Fruit fly (Drosophila melanogaster) whole organism, embryonic: Measurements from ENCODE around the gene CG31637.
A peak's percentile ranks its signal among the peaks of the same experiment; 100 is the strongest.

Experiments
- BEAF-32 ChIP-seq: fragments of 200-800 bp; sonication (Bioruptor generic); optimal IDR thresholded peaks from 3 replicates; lab custom pipeline; 2017; ENCODE audit warnings: missing biosample characterization, missing genetic modification characterization, mild to moderate bottlenecking, moderate library complexity, missing genetic modification reagents
- Blimp-1 ChIP-seq: fragments of 200-800 bp; sonication (Bioruptor generic); optimal IDR thresholded peaks from 3 replicates; lab custom pipeline; 2018; ENCODE audit warnings: missing biosample characterization, missing genetic modification characterization, mild to moderate bottlenecking, moderate library complexity, missing genetic modification reagents
- CG11504 ChIP-seq: fragments of 200-800 bp; sonication (Bioruptor generic); optimal IDR thresholded peaks from 3 replicates; lab custom pipeline; 2019; ENCODE audit warnings: missing biosample characterization, mild to moderate bottlenecking, missing genetic modification characterization, moderate library complexity
- CG12104 ChIP-seq: fragments of 200-800 bp; sonication (Bioruptor generic); optimal IDR thresholded peaks from 3 replicates; lab custom pipeline; 2016; ENCODE audit warnings: missing biosample characterization, missing genetic modification characterization
- CG13296 ChIP-seq: fragments of 200-800 bp; sonication (Bioruptor generic); optimal IDR thresholded peaks from 3 replicates; lab custom pipeline; 2018; ENCODE audit warnings: missing biosample characterization, mild to moderate bottlenecking, missing genetic modification characterization
- CG14667 ChIP-seq: fragments of 200-800 bp; sonication (Bioruptor generic); IDR thresholded peaks from 2 replicates; pipeline ENCODE4 v1.3.6; 2022; ENCODE audit warnings: missing biosample characterization, missing genetic modification characterization
- CG15011 ChIP-seq: fragments of 200-800 bp; sonication (Bioruptor generic); optimal IDR thresholded peaks from 3 replicates; lab custom pipeline; 2018; ENCODE audit warnings: missing biosample characterization, mild to moderate bottlenecking, missing genetic modification characterization
- CG1603 ChIP-seq: fragments of 200-800 bp; sonication (Bioruptor generic); optimal IDR thresholded peaks from 2 replicates; lab custom pipeline; 2019; ENCODE audit warnings: missing biosample characterization, mild to moderate bottlenecking, missing genetic modification characterization, moderate library complexity
- CG17328 ChIP-seq: fragments of 200-800 bp; sonication (Bioruptor generic); IDR thresholded peaks from 2 replicates; pipeline ENCODE4 v1.3.6; 2022; ENCODE audit warnings: missing biosample characterization, missing genetic modification characterization
- CG17361 ChIP-seq: fragments of 200-800 bp; sonication (Bioruptor generic); IDR thresholded peaks from 3 replicates; pipeline ENCODE4 v1.3.6; 2022; ENCODE audit warnings: missing biosample characterization, missing genetic modification characterization
- CG17612 ChIP-seq: fragments of 200-800 bp; sonication (Bioruptor generic); IDR thresholded peaks from 2 replicates; pipeline ENCODE4 v1.3.6; 2022; ENCODE audit warnings: missing biosample characterization, missing genetic modification characterization
- CG18619 ChIP-seq: fragments of 200-800 bp; sonication (Bioruptor generic); optimal IDR thresholded peaks from 3 replicates; lab custom pipeline; 2017; ENCODE audit warnings: missing biosample characterization, mild to moderate bottlenecking, missing genetic modification characterization
- CG32772 ChIP-seq: fragments of 200-800 bp; sonication (Bioruptor generic); IDR thresholded peaks from 2 replicates; pipeline ENCODE4 v1.3.6; 2022; ENCODE audit warnings: missing biosample characterization, missing genetic modification characterization
- CG34422 ChIP-seq: fragments of 200-800 bp; sonication (Bioruptor generic); IDR thresholded peaks from 3 replicates; pipeline ENCODE4 v1.3.6; 2022; ENCODE audit warnings: missing biosample characterization, missing genetic modification characterization
- CG3726 ChIP-seq: fragments of 200-800 bp; sonication (Bioruptor generic); IDR thresholded peaks from 3 replicates; pipeline ENCODE4, ENCODE4 v1.3.6; 2022; ENCODE audit warnings: missing biosample characterization, missing genetic modification characterization
- CG3847 ChIP-seq: fragments of 200-800 bp; sonication (Bioruptor generic); IDR thresholded peaks from 2 replicates; pipeline ENCODE4 v1.3.6; 2022; ENCODE audit warnings: missing biosample characterization, missing genetic modification characterization
- CG4730 ChIP-seq: fragments of 200-800 bp; sonication (Bioruptor generic); IDR thresholded peaks from 2 replicates; pipeline ENCODE4 v1.3.6; 2022; ENCODE audit warnings: missing biosample characterization, missing genetic modification characterization
- CG5245 ChIP-seq: fragments of 200-800 bp; sonication (Bioruptor generic); optimal IDR thresholded peaks from 3 replicates; lab custom pipeline; 2016; ENCODE audit warnings: missing biosample characterization, missing genetic modification characterization
- CG7745 ChIP-seq: fragments of 200-800 bp; sonication (Bioruptor generic); optimal IDR thresholded peaks from 2 replicates; lab custom pipeline; 2018; ENCODE audit warnings: missing biosample characterization, mild to moderate bottlenecking, missing genetic modification characterization, moderate library complexity
- CG8924 ChIP-seq: fragments of 200-800 bp; optimal IDR thresholded peaks from 3 replicates; lab custom pipeline; 2019; ENCODE audit warnings: missing biosample characterization, mild to moderate bottlenecking, missing genetic modification characterization, moderate library complexity
- CG9215 ChIP-seq: fragments of 200-800 bp; sonication (Bioruptor generic); IDR thresholded peaks from 2 replicates; pipeline ENCODE4 v1.3.6; 2022; ENCODE audit warnings: missing biosample characterization, missing genetic modification characterization
- CG9437 ChIP-seq: fragments of 200-800 bp; sonication (Bioruptor generic); optimal IDR thresholded peaks from 2 replicates; lab custom pipeline; 2018; ENCODE audit warnings: missing biosample characterization, mild to moderate bottlenecking, missing genetic modification characterization
- Dbx ChIP-seq: fragments of 200-800 bp; sonication (Bioruptor generic); IDR thresholded peaks from 3 replicates; pipeline ENCODE4 v1.3.6; 2022; ENCODE audit warnings: missing biosample characterization, missing genetic modification characterization
- Dip2 ChIP-seq: fragments of 200-800 bp; sonication (Bioruptor generic); IDR thresholded peaks from 2 replicates; pipeline ENCODE4 v1.3.6; 2022; ENCODE audit warnings: missing biosample characterization, missing genetic modification characterization
- Doc3 ChIP-seq: fragments of 200-800 bp; sonication (Bioruptor generic); IDR thresholded peaks from 3 replicates; pipeline ENCODE4 v1.3.6; 2022; ENCODE audit warnings: missing biosample characterization, missing genetic modification characterization; ENCODE audit not compliant: partially characterized antibody
- Dp ChIP-seq: fragments of 200-800 bp; sonication (Bioruptor generic); optimal IDR thresholded peaks from 2 replicates; lab custom pipeline; 2018; ENCODE audit warnings: missing biosample characterization, mild to moderate bottlenecking, missing genetic modification characterization, moderate library complexity
- Drgx ChIP-seq: fragments of 200-800 bp; sonication (Bioruptor generic); IDR thresholded peaks from 2 replicates; pipeline ENCODE4 v1.3.6; 2022; ENCODE audit warnings: missing biosample characterization, missing genetic modification characterization
- GATAe ChIP-seq: fragments of 200-800 bp; sonication (Bioruptor generic); conservative IDR thresholded peaks from 2 replicates; pipeline ENCODE4 v1.3.6; 2022; ENCODE audit warnings: missing biosample characterization, missing genetic modification characterization
- HHEX ChIP-seq: fragments of 200-800 bp; sonication (Bioruptor generic); optimal IDR thresholded peaks from 3 replicates; lab custom pipeline; 2017; ENCODE audit warnings: missing biosample characterization, mild to moderate bottlenecking, missing genetic modification characterization, missing genetic modification reagents
- MESR4 ChIP-seq: fragments of 200-800 bp; sonication (Bioruptor generic); optimal IDR thresholded peaks from 2 replicates; lab custom pipeline; 2018; ENCODE audit warnings: missing biosample characterization, mild to moderate bottlenecking, missing genetic modification characterization, moderate library complexity
- Mrtf ChIP-seq: fragments of 200-800 bp; sonication (Bioruptor generic); IDR thresholded peaks from 3 replicates; pipeline ENCODE4 v1.3.6; 2022; ENCODE audit warnings: missing biosample characterization, missing genetic modification characterization
- NC2α ChIP-seq: fragments of 200-800 bp; sonication (Bioruptor generic); optimal IDR thresholded peaks from 2 replicates; lab custom pipeline; 2016; ENCODE audit warnings: missing biosample characterization, missing genetic modification characterization
- Ravus ChIP-seq: fragments of 200-800 bp; sonication (Bioruptor generic); IDR thresholded peaks from 2 replicates; pipeline ENCODE4 v1.3.6; 2022; ENCODE audit warnings: missing biosample characterization, missing genetic modification characterization
- Rfx ChIP-seq: fragments of 200-800 bp; sonication (Bioruptor generic); IDR thresholded peaks from 2 replicates; pipeline ENCODE4 v1.3.6; 2022; ENCODE audit warnings: missing biosample characterization, missing genetic modification characterization
- Xrp1 ChIP-seq: fragments of 200-800 bp; sonication (Bioruptor generic); IDR thresholded peaks from 2 replicates; pipeline ENCODE4 v1.3.6; 2022; ENCODE audit warnings: missing biosample characterization, missing genetic modification characterization
- cas ChIP-seq: fragments of 200-800 bp; sonication (Bioruptor generic); IDR thresholded peaks from 2 replicates; pipeline ENCODE4 v1.3.6; 2022; ENCODE audit warnings: missing biosample characterization, missing genetic modification characterization
- dimm ChIP-seq: fragments of 200-800 bp; sonication (Bioruptor generic); IDR thresholded peaks from 2 replicates; pipeline ENCODE4 v1.3.6; 2022; ENCODE audit warnings: missing biosample characterization, missing genetic modification characterization
- ems ChIP-seq: fragments of 200-800 bp; sonication (Bioruptor generic); optimal IDR thresholded peaks from 3 replicates; lab custom pipeline; 2016; ENCODE audit warnings: missing biosample characterization, missing genetic modification characterization
- exex ChIP-seq: fragments of 200-800 bp; sonication (Bioruptor generic); optimal IDR thresholded peaks from 4 replicates; lab custom pipeline; 2018; ENCODE audit warnings: missing biosample characterization, mild to moderate bottlenecking, missing genetic modification characterization, moderate library complexity
- kah ChIP-seq: fragments of 200-800 bp; sonication (Bioruptor generic); optimal IDR thresholded peaks from 2 replicates; lab custom pipeline; 2018; ENCODE audit warnings: missing biosample characterization, mild to moderate bottlenecking, missing genetic modification characterization
- lola ChIP-seq, 3 experiments: fragments of >200 bp in 2 of 3; fragments of 200-800 bp in 1 of 3; sonication (Bioruptor generic) in 1 of 3; optimal IDR thresholded peaks; 2 replicates each; lab custom pipeline; 2017 to 2019; ENCODE audit warnings: missing biosample characterization in 3 of 3, missing genetic modification characterization in 3 of 3, mild to moderate bottlenecking in 1 of 3, moderate library complexity in 1 of 3
- mirr ChIP-seq: fragments of 200-800 bp; sonication (Bioruptor generic); optimal IDR thresholded peaks from 3 replicates; lab custom pipeline; 2018; ENCODE audit warnings: missing biosample characterization, mild to moderate bottlenecking, missing genetic modification characterization
- pros ChIP-seq: fragments of 200-800 bp; sonication (Bioruptor generic); optimal IDR thresholded peaks from 3 replicates; lab custom pipeline; 2019; ENCODE audit warnings: missing biosample characterization, mild to moderate bottlenecking, missing genetic modification characterization, moderate library complexity
- row ChIP-seq: fragments of 200-800 bp; sonication (Bioruptor generic); IDR thresholded peaks from 3 replicates; pipeline ENCODE4 v1.3.6; 2022; ENCODE audit warnings: missing biosample characterization, missing genetic modification characterization
- sd ChIP-seq: fragments of 200-800 bp; sonication (Bioruptor generic); optimal IDR thresholded peaks from 3 replicates; lab custom pipeline; 2018; ENCODE audit warnings: missing biosample characterization, mild to moderate bottlenecking, missing genetic modification characterization, moderate library complexity
- sim ChIP-seq: fragments of 200-800 bp; sonication (Bioruptor generic); IDR thresholded peaks from 2 replicates; pipeline ENCODE4 v1.3.6; 2022; ENCODE audit warnings: missing biosample characterization, missing genetic modification characterization
- vnd ChIP-seq: fragments of 200-800 bp; sonication (Bioruptor generic); IDR thresholded peaks from 3 replicates; pipeline ENCODE4 v1.3.6; 2022; ENCODE audit warnings: missing biosample characterization, missing genetic modification characterization; ENCODE audit not compliant: partially characterized antibody
- z ChIP-seq: fragments of 200-800 bp; sonication (Bioruptor generic); IDR thresholded peaks from 3 replicates; pipeline ENCODE4 v1.3.6; 2022; ENCODE audit warnings: missing biosample characterization, missing genetic modification characterization

The CG31637 gene

DNA sequence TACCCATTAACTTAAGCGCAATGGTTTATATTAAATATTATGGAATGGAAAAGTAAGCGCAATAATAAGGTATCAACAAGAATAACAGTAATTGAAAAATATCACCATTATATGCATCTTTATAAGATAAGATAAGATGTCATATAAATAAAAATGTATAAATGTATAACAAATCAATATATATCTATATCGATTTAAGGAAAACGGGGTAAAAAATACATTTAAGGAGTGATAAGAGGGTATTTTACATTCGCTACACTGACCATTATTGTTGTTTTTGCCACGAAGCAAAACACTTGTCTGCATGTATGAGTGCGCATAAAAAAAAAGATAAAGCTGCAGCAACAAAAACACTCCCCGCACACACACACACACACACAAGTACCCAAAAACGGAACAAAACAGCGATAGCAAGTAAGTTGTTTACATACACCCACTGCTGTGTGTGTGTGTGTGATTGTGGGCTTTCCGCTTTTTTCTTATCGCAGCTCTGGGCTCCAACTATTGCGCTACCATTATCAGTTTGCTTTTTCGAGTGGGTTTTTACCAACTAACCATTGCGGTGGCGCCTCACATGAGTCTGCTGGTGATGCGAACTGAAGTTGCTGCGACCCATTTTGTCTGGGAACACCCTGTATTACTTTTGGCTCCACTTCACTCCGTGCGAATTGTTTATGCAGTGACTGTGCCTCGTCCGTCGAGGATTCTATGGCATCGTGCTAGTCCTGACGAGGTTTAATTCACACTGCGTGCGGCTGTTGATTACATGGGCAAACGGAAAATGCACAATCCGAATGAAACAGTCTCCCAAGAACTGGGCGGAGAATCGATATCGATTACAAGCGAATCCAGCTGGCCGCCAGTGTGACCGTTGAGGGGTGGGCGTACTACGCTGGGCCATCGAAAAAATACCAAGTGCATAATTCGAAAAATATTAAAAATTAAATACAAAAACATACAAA is 25.1 kb upstream of the CG31637 start, which contains the start of gene mmy (continued):
- TF ChIP-seq lola (GFP tag; optimal IDR thresholded peaks at IDR 0.05; lab: Kevin White, UChicago) (peak in 1 of 3 experiments; percentile 37), sim (GFP tag; lab: Robert Waterston, UW) (no peak), vnd (GFP tag; lab: Robert Waterston, UW) (0 out of 3 replicates have a peak, but pooled peaks have one; percentile 49), CG3726 (no peak), Dbx (GFP tag; lab: Robert Waterston, UW) (no peak), CG1603 (peak; percentile 63), pros (GFP tag; lab: Kevin White, UChicago) (peak; percentile 44), dimm (GFP tag; lab: Robert Waterston, UW) (no peak), CG4730 (GFP tag; lab: Robert Waterston, UW) (0 out of 2 replicates have a peak, but pooled peaks have one; percentile 34), GATAe (peak; percentile 91), CG13296 (peak; percentile 13), ems (no peak), CG11504 (peak; percentile 78), CG17361 (GFP tag; lab: Robert Waterston, UW) (peak; percentile 56), Doc3 (GFP tag; lab: Robert Waterston, UW) (no peak), BEAF-32 (GFP tag; lab: Kevin White, UChicago) (peak; percentile 43), Rfx (peak; percentile 40; the same call in 1 of the 2 replicates), HHEX (GFP tag; lab: Kevin White, UChicago) (peak; percentile 8), Dip2 (GFP tag; lab: Robert Waterston, UW) (no peak), z (GFP tag; lab: Robert Waterston, UW) (peak; percentile 75), row (GFP tag; lab: Robert Waterston, UW) (peak; percentile 74), CG7745 (no peak), CG14667 (GFP tag; lab: Robert Waterston, UW) (no peak), CG3847 (0 out of 2 replicates have a peak, but pooled peaks have one; percentile 13), kah (GFP tag; lab: Kevin White, UChicago) (peak; percentile 19), CG34422 (GFP tag; lab: Robert Waterston, UW) (peak; percentile 64), mirr (GFP tag; lab: Kevin White, UChicago) (peak; percentile 93), Drgx (peak; percentile 71), NC2α (GFP tag; lab: Kevin White, UChicago) (no peak), CG9437 (peak; percentile 38), Xrp1 (peak; percentile 45; the same call in 1 of the 2 replicates), CG32772 (peak; percentile 54; the same call in 1 of the 2 replicates), Dp (GFP tag; lab: Kevin White, UChicago) (peak; percentile 52), CG18619 (no peak), CG5245 (no peak), MESR4 (GFP tag; lab: Kevin White, UChicago) (peak; percentile 97), CG17612 (GFP tag; lab: Robert Waterston, UW) (no peak), CG17328 (peak; percentile 53), CG12104 (GFP tag; lab: Kevin White, UChicago) (peak; percentile 50), CG8924 (peak; percentile 62), CG15011 (peak; percentile 6), CG9215 (GFP tag; lab: Robert Waterston, UW) (0 out of 2 replicates have a peak, but pooled peaks have one; percentile 5), cas (GFP tag; lab: Robert Waterston, UW) (no peak), Ravus (GFP tag; lab: Robert Waterston, UW) (peak; percentile 26; the same call in 1 of the 2 replicates), Blimp-1 (GFP tag; lab: Kevin White, UChicago) (peak; percentile 43), exex (tag; lab: Kevin White, UChicago) (peak; percentile 73), sd (tag; lab: Kevin White, UChicago) (peak; percentile 22), Mrtf (GFP tag; lab: Robert Waterston, UW) (no peak)
